Worm (Caenorhabditis elegans) whole organism, L4 larva: ENCODE results near the gene txdc-12.2.

Experiments
- ZK546.5 ChIP-seq, 2 experiments: sonication (generic microtip); optimal IDR thresholded peaks; 2 replicates each; lab custom pipeline; 2017; ENCODE audit warnings: missing biosample characterization in 2 of 2, missing genetic modification characterization in 2 of 2
- aly-2 ChIP-seq: sonication (generic microtip); optimal IDR thresholded peaks from 2 replicates; lab custom pipeline; 2018; ENCODE audit warnings: missing biosample characterization, missing genetic modification characterization
- daf-19 ChIP-seq: fragments of 200-800 bp; sonication (Bioruptor generic); conservative IDR thresholded peaks from 2 replicates; pipeline ENCODE4 v1.3.6; 2022; ENCODE audit warnings: missing genetic modification characterization, missing compliant biosample characterization
- dve-1 ChIP-seq: sonication (generic microtip); optimal IDR thresholded peaks from 2 replicates; lab custom pipeline; 2017; ENCODE audit warnings: antibody characterized with exemption, mild to moderate bottlenecking, missing genetic modification characterization, missing compliant biosample characterization; ENCODE audit not compliant: insufficient read depth
- fkh-10 ChIP-seq: fragments of 150-350 bp; optimal IDR thresholded peaks from 2 replicates; lab custom pipeline; 2014; ENCODE audit warnings: missing biosample characterization, missing genetic modification reagents, missing genetic modification characterization
- fos-1 ChIP-seq: fragments of 150-350 bp; optimal IDR thresholded peaks from 2 replicates; lab custom pipeline; 2014; ENCODE audit warnings: missing biosample characterization, missing genetic modification characterization
- mep-1 ChIP-seq: fragments of 150-350 bp; sonication (generic microtip); optimal IDR thresholded peaks from 3 replicates; lab custom pipeline; 2014; ENCODE audit warnings: missing biosample characterization, missing genetic modification characterization
- nhr-237 ChIP-seq: sonication (generic microtip); optimal IDR thresholded peaks from 2 replicates; lab custom pipeline; 2017; ENCODE audit warnings: missing biosample characterization, missing genetic modification characterization
- nhr-25 ChIP-seq: sonication (generic microtip); optimal IDR thresholded peaks from 2 replicates; lab custom pipeline; 2017; ENCODE audit warnings: missing genetic modification characterization, mild to moderate bottlenecking, missing compliant biosample characterization, antibody characterized with exemption, moderate library complexity, borderline replicate concordance; ENCODE audit not compliant: insufficient read depth
- zag-1 ChIP-seq: fragments of 150-350 bp; optimal IDR thresholded peaks from 2 replicates; lab custom pipeline; 2014; ENCODE audit warnings: missing biosample characterization, missing genetic modification characterization
- ztf-11 ChIP-seq: fragments of 150-350 bp; optimal IDR thresholded peaks from 2 replicates; lab custom pipeline; 2014; ENCODE audit warnings: missing biosample characterization, missing genetic modification characterization

- no peak for TF ChIP-seq nhr-237
- no peak for TF ChIP-seq nhr-25 (tag; lab: Kevin White, UChicago)
- no peak for TF ChIP-seq zag-1
- TF ChIP-seq dve-1 (tag; lab: Kevin White, UChicago), result no peak
- TF ChIP-seq ztf-11 (tag; lab: Kevin White, UChicago), result no peak
- TF ChIP-seq ZK546.5 (tag; optimal IDR thresholded peaks at IDR 0.05; lab: Kevin White, UChicago), result no peak
- no peak for TF ChIP-seq fos-1
- TF ChIP-seq daf-19 (GFP tag; lab: Robert Waterston, UW), result no peak
- TF ChIP-seq aly-2, result no peak
- no peak for TF ChIP-seq mep-1 (tag; lab: Kevin White, UChicago)
- no peak for TF ChIP-seq fkh-10 (GFP tag; lab: Kevin White, UChicago)
Measured at ce11 chrX:2035172-2035571, 39.1 kb upstream of the txdc-12.2 start, which contains the start of gene ergi-1.
